Fruit fly (Drosophila melanogaster): Measurements from ENCODE around the gene CG33654.
A peak's percentile ranks its signal among the peaks of the same experiment; 100 is the strongest.

CG33654 gene

DNA sequence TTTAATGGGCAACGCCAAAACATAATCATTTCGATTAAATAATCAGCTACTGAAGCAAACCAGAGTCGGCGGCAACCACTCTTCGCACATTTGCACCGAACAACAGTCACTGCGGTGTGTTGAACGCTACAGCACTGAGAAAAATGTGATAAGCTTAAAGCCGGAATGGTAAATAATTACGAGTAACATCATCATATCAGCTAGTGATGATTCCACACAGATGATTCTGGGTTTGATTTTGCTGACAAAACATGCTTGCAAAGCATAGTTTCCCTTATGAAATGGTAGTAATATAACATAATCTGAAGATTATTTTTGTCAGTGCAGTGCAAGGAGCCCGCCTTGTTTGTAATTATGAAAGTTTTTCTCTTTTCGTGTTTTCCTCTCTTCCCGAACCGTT, 15.1 kb upstream of the CG33654 start:
- TF ChIP-seq rgr (GFP tag; optimal IDR thresholded peaks at IDR 0.05) (peak; percentile 50), woc (GFP tag; optimal IDR thresholded peaks at IDR 0.05) (no peak), N (GFP tag; optimal IDR thresholded peaks at IDR 0.05) (no peak), HLH106 (tag; optimal IDR thresholded peaks at IDR 0.05) (peak; percentile 55), dsf (GFP tag; optimal IDR thresholded peaks at IDR 0.05; ENCODE audit: borderline replicate concordance) (no peak), Hr78 (GFP tag; optimal IDR thresholded peaks at IDR 0.05) (no peak), CG32264 (GFP tag; optimal IDR thresholded peaks at IDR 0.05) (no peak), brk (GFP tag; optimal IDR thresholded peaks at IDR 0.05) (no peak), psq (GFP tag; optimal IDR thresholded peaks at IDR 0.05) (peak; percentile 42), jim (GFP tag; optimal IDR thresholded peaks at IDR 0.05) (no peak), tai (GFP tag; optimal IDR thresholded peaks at IDR 0.05) (no peak), Sp1 (GFP tag; optimal IDR thresholded peaks at IDR 0.05) (peak; percentile 41), sv (GFP tag; optimal IDR thresholded peaks at IDR 0.05) (no peak), pan (optimal IDR thresholded peaks at IDR 0.05) (no peak), Hnf4 (GFP tag; optimal IDR thresholded peaks at IDR 0.05) (peak; percentile 24), Dfd (GFP tag; optimal IDR thresholded peaks at IDR 0.05) (no peak), h (GFP tag; optimal IDR thresholded peaks at IDR 0.05) (peak; percentile 65), Abd-B (GFP tag; optimal IDR thresholded peaks at IDR 0.05) (no peak), OdsH (GFP tag; optimal IDR thresholded peaks at IDR 0.05) (peak; percentile 29), foxo (GFP tag; optimal IDR thresholded peaks at IDR 0.05) (peak in 1 of 2 experiments; percentile 70), lola (GFP tag; optimal IDR thresholded peaks at IDR 0.05) (no peak), usp (GFP tag; optimal IDR thresholded peaks at IDR 0.05) (no peak), CrebA (GFP tag; optimal IDR thresholded peaks at IDR 0.05; ENCODE audit: borderline replicate concordance) (no peak), dl (GFP tag; optimal IDR thresholded peaks at IDR 0.05; ENCODE audit: insufficient read depth in 1 of 2, partially characterized antibody in 2 of 2) (no peak), Rel (GFP tag; optimal IDR thresholded peaks at IDR 0.05) (no peak), Rel (tag; optimal IDR thresholded peaks at IDR 0.05) (no peak), sage (GFP tag; optimal IDR thresholded peaks at IDR 0.05) (no peak), br (GFP tag; optimal IDR thresholded peaks at IDR 0.05) (peak; percentile 59), fru (GFP tag; optimal IDR thresholded peaks at IDR 0.05) (peak; percentile 52), Hr83 (GFP tag; optimal IDR thresholded peaks at IDR 0.05; ENCODE audit: poor library complexity, severe bottlenecking) (no peak), GATAd (GFP tag; optimal IDR thresholded peaks at IDR 0.05) (no peak), dmrt93B (GFP tag; optimal IDR thresholded peaks at IDR 0.05) (peak; percentile 21), Dif (GFP tag; optimal IDR thresholded peaks at IDR 0.05; ENCODE audit: partially characterized antibody) (no peak), ey (GFP tag; optimal IDR thresholded peaks at IDR 0.05) (peak; percentile 53), Mio (GFP tag; optimal IDR thresholded peaks at IDR 0.05) (no peak), Jra (GFP tag; optimal IDR thresholded peaks at IDR 0.05) (no peak)

DNA sequence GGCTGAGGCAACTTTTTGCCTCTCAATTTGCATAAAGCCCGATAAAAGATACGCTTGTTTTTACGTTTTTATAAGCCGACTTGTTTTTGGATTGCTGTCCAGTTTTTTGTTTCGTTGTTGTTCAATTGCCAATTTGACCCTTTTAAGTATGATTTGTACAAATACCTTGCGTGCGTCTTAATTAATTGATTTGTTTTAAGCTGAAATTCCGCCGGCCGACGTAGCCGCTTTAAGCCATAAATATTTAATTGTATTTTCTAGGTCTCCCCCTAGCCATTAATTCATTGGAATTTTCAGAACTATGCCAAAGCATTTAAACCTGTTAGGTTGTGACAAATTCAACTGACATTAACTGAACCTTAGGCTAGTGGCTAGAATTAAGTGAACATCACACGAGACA, 13.6 kb upstream of the CG33654 start:
- no peak for TF ChIP-seq brk (GFP tag; optimal IDR thresholded peaks at IDR 0.05)
- no peak for TF ChIP-seq HLH106 (tag; optimal IDR thresholded peaks at IDR 0.05)
- TF ChIP-seq CG32264 (GFP tag; optimal IDR thresholded peaks at IDR 0.05), result no peak
- TF ChIP-seq foxo (GFP tag; optimal IDR thresholded peaks at IDR 0.05), result no peak
- no peak for TF ChIP-seq tai (GFP tag; optimal IDR thresholded peaks at IDR 0.05)
- TF ChIP-seq usp (GFP tag; optimal IDR thresholded peaks at IDR 0.05), result no peak
- TF ChIP-seq dsf (GFP tag; optimal IDR thresholded peaks at IDR 0.05; ENCODE audit: borderline replicate concordance), result no peak

DNA sequence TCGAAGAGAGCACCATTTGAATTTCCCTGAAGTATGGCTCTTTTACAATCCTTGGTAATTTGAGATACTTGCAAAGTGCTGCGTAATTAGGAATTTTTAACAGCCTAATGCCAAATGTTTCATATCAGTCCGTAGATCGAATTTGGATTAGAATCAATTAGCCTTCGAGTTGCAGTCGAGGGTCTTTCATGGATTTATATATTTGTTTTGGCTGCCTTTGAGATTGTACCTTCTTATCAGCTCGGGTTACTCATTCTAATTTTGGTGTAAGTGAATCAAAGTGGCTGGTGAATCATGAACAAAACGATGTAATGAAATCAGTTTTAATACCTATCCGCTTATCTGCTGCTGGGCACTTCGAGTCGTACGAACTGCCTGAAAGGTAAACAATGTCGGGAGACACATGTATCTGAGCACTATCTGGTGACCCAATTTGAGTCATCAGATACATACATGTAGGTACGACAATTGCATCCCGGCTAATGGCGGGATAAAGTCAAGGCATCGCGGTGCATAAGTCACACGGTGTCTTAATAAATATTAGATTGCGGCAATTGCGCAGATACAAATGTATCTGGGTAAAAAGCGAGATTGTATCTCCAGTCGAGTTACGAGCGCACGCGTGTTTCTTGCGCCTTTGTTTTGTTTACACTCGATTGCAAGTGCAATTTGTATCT, 12.8 kb upstream of the CG33654 start:
- TF ChIP-seq dmrt93B (GFP tag; optimal IDR thresholded peaks at IDR 0.05) (no peak), pan (optimal IDR thresholded peaks at IDR 0.05) (no peak), br (GFP tag; optimal IDR thresholded peaks at IDR 0.05) (no peak), Mio (GFP tag; optimal IDR thresholded peaks at IDR 0.05) (no peak), Abd-B (GFP tag; optimal IDR thresholded peaks at IDR 0.05) (no peak), dl (GFP tag; optimal IDR thresholded peaks at IDR 0.05; ENCODE audit: insufficient read depth in 1 of 2, partially characterized antibody in 2 of 2) (no peak), ey (GFP tag; optimal IDR thresholded peaks at IDR 0.05) (no peak)

All from whole organism, wandering third instar larva.